Worm (Caenorhabditis elegans) whole organism, L2 larva: Measurements from ENCODE around the gene tmbi-4.

Experiments used
- R02D3.7 ChIP-seq: fragments of 150-350 bp; optimal IDR thresholded peaks from 2 replicates; lab custom pipeline; 2014; ENCODE audit warnings: missing biosample characterization, missing genetic modification characterization
- aly-2 ChIP-seq: fragments of 150-350 bp; optimal IDR thresholded peaks from 2 replicates; lab custom pipeline; 2014; ENCODE audit warnings: missing biosample characterization, missing genetic modification characterization
- elt-1 ChIP-seq: fragments of 150-350 bp; optimal IDR thresholded peaks from 2 replicates; lab custom pipeline; 2014; ENCODE audit warnings: missing biosample characterization, missing genetic modification characterization
- fos-1 ChIP-seq: fragments of 150-350 bp; optimal IDR thresholded peaks from 2 replicates; lab custom pipeline; 2014; ENCODE audit warnings: missing biosample characterization, missing genetic modification characterization
- mab-5 ChIP-seq: fragments of 150-350 bp; optimal IDR thresholded peaks from 2 replicates; lab custom pipeline; 2014; ENCODE audit warnings: missing biosample characterization, missing genetic modification characterization
- nhr-12 ChIP-seq: fragments of 150-350 bp; optimal IDR thresholded peaks from 2 replicates; lab custom pipeline; 2014; ENCODE audit warnings: missing biosample characterization, missing genetic modification characterization
- nhr-21 ChIP-seq: fragments of 150-350 bp; optimal IDR thresholded peaks from 2 replicates; lab custom pipeline; 2014; ENCODE audit warnings: missing biosample characterization, missing genetic modification characterization
- ztf-11 ChIP-seq: sonication (generic microtip); optimal IDR thresholded peaks from 2 replicates; lab custom pipeline; 2017; ENCODE audit warnings: missing biosample characterization, missing genetic modification characterization

- TF ChIP-seq nhr-12 (tag; lab: Kevin White, UChicago), result no peak
- TF ChIP-seq ztf-11 (tag; lab: Kevin White, UChicago), result no peak
- TF ChIP-seq elt-1 (tag; lab: Kevin White, UChicago), result no peak
- TF ChIP-seq nhr-21, result no peak
- TF ChIP-seq fos-1 (tag; lab: Kevin White, UChicago), result peak; percentile 7
- no peak for TF ChIP-seq aly-2 (tag; lab: Kevin White, UChicago)
- no peak for TF ChIP-seq R02D3.7 (tag; lab: Kevin White, UChicago)
- TF ChIP-seq mab-5 (tag; lab: Kevin White, UChicago), result no peak
These were observed 45.4 kb upstream of the tmbi-4 start for ce11 chrX:9105075-9105474.
